Worm (Caenorhabditis elegans): ENCODE data around the gene R05D8.9.

- TF ChIP-seq pha-4 (GFP tag; IDR thresholded peaks at IDR 0.05) (no peak), pha-4 (tag; optimal IDR thresholded peaks at IDR 0.05) (no peak), spr-3 (GFP tag; optimal IDR thresholded peaks at IDR 0.05) (no peak), snpc-1.2 (GFP tag; IDR thresholded peaks at IDR 0.05) (no peak), lin-39 (tag; optimal IDR thresholded peaks at IDR 0.05) (no peak), hlh-30 (tag; optimal IDR thresholded peaks at IDR 0.05; ENCODE audit: insufficient read depth) (no peak), unc-62 (GFP tag; optimal IDR thresholded peaks at IDR 0.05 in 1 of 2) (no peak), unc-62 (tag; optimal IDR thresholded peaks at IDR 0.05) (no peak), unc-130 (GFP tag; optimal IDR thresholded peaks at IDR 0.05) (no peak), nhr-111 (GFP tag; optimal IDR thresholded peaks at IDR 0.05) (no peak), pqm-1 (tag; optimal IDR thresholded peaks at IDR 0.05) (no peak), zfp-3 (GFP tag; conservative IDR thresholded peaks at IDR 0.05) (no peak)
Observed at ce11 chrV:2800676-2801075, 33.3 kb upstream of the R05D8.9 start.

Data from whole organism, L4 larva.